Fruit fly (Drosophila melanogaster) whole organism, pupa: ENCODE measurements around the gene Rab3-GEF.
A peak's percentile ranks its signal among the peaks of the same experiment; 100 is the strongest.

Experiments used
- CG10348 ChIP-seq: fragments of 200-800 bp; sonication (Bioruptor generic); IDR thresholded peaks from 2 replicates; pipeline ENCODE4 v1.3.6; 2022; ENCODE audit warnings: missing biosample characterization, missing genetic modification characterization
- CG12605 ChIP-seq: fragments of 200-800 bp; sonication (Bioruptor generic); IDR thresholded peaks from 2 replicates; pipeline ENCODE4 v1.3.6; 2022; ENCODE audit warnings: missing biosample characterization, missing genetic modification characterization
- CG13204 ChIP-seq: fragments of 200-800 bp; sonication (Bioruptor generic); optimal IDR thresholded peaks from 2 replicates; lab custom pipeline; 2018; ENCODE audit warnings: missing biosample characterization, mild to moderate bottlenecking, missing genetic modification characterization, moderate library complexity
- CG14655 ChIP-seq: fragments of 200-800 bp; sonication (Bioruptor generic); optimal IDR thresholded peaks from 3 replicates; lab custom pipeline; 2017; ENCODE audit warnings: mild to moderate bottlenecking, missing biosample characterization, missing genetic modification reagents, missing genetic modification characterization
- CG15710 ChIP-seq: fragments of 200-800 bp; sonication (Bioruptor generic); optimal IDR thresholded peaks from 2 replicates; lab custom pipeline; 2018; ENCODE audit warnings: missing biosample characterization, mild to moderate bottlenecking, missing genetic modification characterization, moderate library complexity
- CG17806 ChIP-seq: fragments of 200-800 bp; sonication (Bioruptor generic); optimal IDR thresholded peaks from 2 replicates; lab custom pipeline; 2018; ENCODE audit warnings: missing biosample characterization, mild to moderate bottlenecking, missing genetic modification characterization, moderate library complexity
- CG32121 ChIP-seq: fragments of 200-800 bp; sonication (Bioruptor generic); IDR thresholded peaks from 2 replicates; pipeline ENCODE4 v1.3.6; 2022; ENCODE audit warnings: missing biosample characterization, missing genetic modification characterization
- CG34367 ChIP-seq: fragments of 200-800 bp; sonication (Bioruptor generic); optimal IDR thresholded peaks from 2 replicates; lab custom pipeline; 2018; ENCODE audit warnings: missing biosample characterization, mild to moderate bottlenecking, missing genetic modification characterization
- CG4496 ChIP-seq: fragments of 200-800 bp; sonication (Bioruptor generic); IDR thresholded peaks from 3 replicates; pipeline ENCODE4 v1.3.6; 2022; ENCODE audit warnings: missing biosample characterization, missing genetic modification characterization
- CG8159 ChIP-seq: fragments of 200-800 bp; sonication (Bioruptor generic); optimal IDR thresholded peaks from 3 replicates; lab custom pipeline; 2018; ENCODE audit warnings: missing biosample characterization, mild to moderate bottlenecking, missing genetic modification characterization, moderate library complexity
- CG8301 ChIP-seq: fragments of 200-800 bp; sonication (Bioruptor generic); optimal IDR thresholded peaks from 2 replicates; lab custom pipeline; 2018; ENCODE audit warnings: missing biosample characterization, mild to moderate bottlenecking, missing genetic modification characterization
- CG9948 ChIP-seq: fragments of 200-800 bp; sonication (Bioruptor generic); optimal IDR thresholded peaks from 2 replicates; lab custom pipeline; 2018; ENCODE audit warnings: missing biosample characterization, mild to moderate bottlenecking, missing genetic modification characterization, moderate library complexity
- D1 ChIP-seq: fragments of 200-800 bp; sonication (Bioruptor generic); optimal IDR thresholded peaks from 2 replicates; lab custom pipeline; 2018; ENCODE audit warnings: missing biosample characterization, mild to moderate bottlenecking, missing genetic modification characterization, moderate library complexity
- EcR ChIP-seq: fragments of 200-800 bp; sonication (Bioruptor generic); optimal IDR thresholded peaks from 3 replicates; lab custom pipeline; 2019; ENCODE audit warnings: missing biosample characterization, missing genetic modification characterization, mild to moderate bottlenecking, moderate library complexity, missing genetic modification reagents
- Ets98B ChIP-seq: fragments of 200-800 bp; sonication (Bioruptor generic); IDR thresholded peaks from 2 replicates; pipeline ENCODE4 v1.3.6; 2022; ENCODE audit warnings: missing biosample characterization, missing genetic modification characterization
- Pif1A ChIP-seq: fragments of 200-800 bp; sonication (Bioruptor generic); optimal IDR thresholded peaks from 3 replicates; lab custom pipeline; 2016; ENCODE audit warnings: missing biosample characterization, missing genetic modification characterization
- Pif1B ChIP-seq: fragments of 200-800 bp; sonication (Bioruptor generic); optimal IDR thresholded peaks from 3 replicates; lab custom pipeline; 2016; ENCODE audit warnings: missing biosample characterization, missing genetic modification characterization
- Snoo ChIP-seq: fragments of 200-800 bp; sonication (Bioruptor generic); optimal IDR thresholded peaks from 3 replicates; lab custom pipeline; 2017; ENCODE audit warnings: missing biosample characterization, mild to moderate bottlenecking, missing genetic modification characterization, inconsistent platforms
- fd96Ca ChIP-seq: fragments of 200-800 bp; sonication (Bioruptor generic); IDR thresholded peaks from 3 replicates; pipeline ENCODE4 v1.3.6; 2022; ENCODE audit warnings: missing biosample characterization, missing genetic modification characterization
- gl ChIP-seq: fragments of 200-800 bp; sonication (Bioruptor generic); optimal IDR thresholded peaks from 2 replicates; lab custom pipeline; 2018; ENCODE audit warnings: missing biosample characterization, mild to moderate bottlenecking, missing genetic modification characterization
- rn ChIP-seq: fragments of 200-800 bp; sonication (Bioruptor generic); IDR thresholded peaks from 2 replicates; pipeline ENCODE4 v1.3.6; 2022; ENCODE audit warnings: missing biosample characterization, missing genetic modification characterization

Rab3-GEF gene

DNA sequence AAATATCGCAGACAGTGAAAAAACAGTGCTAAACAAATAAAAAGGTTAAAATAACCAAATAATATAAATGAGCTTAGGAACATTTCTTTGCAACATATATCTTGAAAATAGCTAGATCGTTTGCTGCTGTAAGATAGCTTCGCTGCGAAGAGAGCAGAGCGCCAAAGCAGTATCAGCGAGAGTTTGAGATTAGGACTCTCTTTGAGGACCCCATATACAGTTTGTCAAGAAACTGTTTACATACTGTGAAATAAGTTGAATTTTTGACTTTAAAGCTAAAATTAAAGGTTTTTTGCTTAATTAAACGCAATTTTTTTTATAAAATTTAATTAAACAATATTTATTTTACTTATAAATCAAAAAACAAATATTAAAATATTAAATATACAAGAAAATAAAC, 12.9 kb upstream of the Rab3-GEF start:
- TF ChIP-seq CG8159 (tag; lab: Kevin White, UChicago) (no peak), fd96Ca (GFP tag; lab: Robert Waterston, UW) (no peak), Pif1B (no peak), Snoo (no peak), Ets98B (no peak), EcR (no peak), CG9948 (tag; lab: Kevin White, UChicago) (no peak)

DNA sequence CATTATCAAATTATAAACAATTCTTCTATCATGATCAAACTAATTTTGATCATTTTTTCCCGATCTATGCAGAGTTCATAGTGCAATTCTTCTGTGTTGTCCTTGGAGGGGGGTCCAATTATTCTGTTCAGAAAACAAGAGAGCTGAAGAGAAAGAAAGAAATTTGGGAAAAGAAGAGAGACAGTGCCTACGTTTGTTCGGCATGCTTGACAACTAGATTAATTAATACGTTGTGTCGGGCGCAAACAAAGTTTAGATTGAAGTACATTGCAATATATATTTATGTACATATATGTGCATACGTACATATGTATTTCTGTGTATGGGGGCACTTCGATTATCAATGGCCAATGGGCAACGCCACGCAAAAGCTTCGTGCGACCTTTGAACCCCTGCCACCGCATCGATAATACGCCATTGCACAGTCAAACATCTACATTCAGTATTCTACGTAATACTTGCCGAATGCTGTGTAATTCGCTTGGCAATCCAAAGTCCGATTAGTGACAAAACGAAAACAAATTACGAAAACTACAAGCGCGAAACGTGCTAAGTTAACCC, 11.8 kb upstream of the Rab3-GEF start:
- TF ChIP-seq CG15710 (tag; lab: Kevin White, UChicago) (no peak), CG8159 (tag; lab: Kevin White, UChicago) (no peak), Pif1B (no peak), CG32121 (GFP tag; lab: Robert Waterston, UW) (no peak), CG14655 (GFP tag; lab: Kevin White, UChicago) (no peak), CG17806 (tag; lab: Kevin White, UChicago) (no peak), CG10348 (GFP tag; lab: Robert Waterston, UW) (no peak), CG9948 (tag; lab: Kevin White, UChicago) (no peak), CG34367 (tag; lab: Kevin White, UChicago) (no peak), fd96Ca (GFP tag; lab: Robert Waterston, UW) (no peak), D1 (no peak), gl (tag; lab: Kevin White, UChicago) (peak; percentile 29), CG8301 (no peak), Ets98B (peak; percentile 26; the same call in 1 of the 2 replicates), CG13204 (GFP tag; lab: Kevin White, UChicago) (no peak), CG12605 (GFP tag; lab: Robert Waterston, UW) (peak; percentile 26; the same call in 1 of the 2 replicates), rn (GFP tag; lab: Robert Waterston, UW) (no peak), Snoo (no peak), EcR (no peak), Pif1A (no peak), CG4496 (no peak)
- TF ChIP-seq, all 21 proteins: peak for 3

DNA sequence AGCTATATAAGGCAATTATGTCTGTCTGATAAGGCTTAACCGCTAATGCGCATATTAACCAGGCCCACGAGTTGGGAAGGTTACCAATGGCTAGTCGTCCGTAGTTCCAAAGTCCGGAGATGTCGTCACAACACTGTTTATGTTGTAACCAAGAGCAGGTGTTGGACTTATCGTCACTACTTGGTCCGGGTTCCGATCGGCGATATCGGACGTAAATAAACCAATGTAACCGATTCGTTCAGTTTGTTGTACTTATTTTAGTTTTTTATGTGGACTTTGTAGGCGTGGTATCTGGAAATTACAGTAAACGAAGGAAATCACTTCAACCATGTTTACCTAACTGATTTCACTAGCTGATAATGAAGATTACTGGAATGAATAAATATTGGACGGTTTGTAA, 11.1 kb upstream of the Rab3-GEF start:
- TF ChIP-seq gl (tag; lab: Kevin White, UChicago) = peak; percentile 46
- peak; percentile 12; the same call in 1 of the 2 replicates for TF ChIP-seq CG12605 (GFP tag; lab: Robert Waterston, UW)
- no peak for TF ChIP-seq EcR
- TF ChIP-seq Pif1B = no peak
- TF ChIP-seq Snoo = no peak
- peak; percentile 11 for TF ChIP-seq CG8159 (tag; lab: Kevin White, UChicago)
- no peak for TF ChIP-seq CG17806 (tag; lab: Kevin White, UChicago)
- no peak for TF ChIP-seq CG13204 (GFP tag; lab: Kevin White, UChicago)
- no peak for TF ChIP-seq rn (GFP tag; lab: Robert Waterston, UW)
- TF ChIP-seq CG9948 (tag; lab: Kevin White, UChicago) = no peak
- no peak for TF ChIP-seq Pif1A

DNA sequence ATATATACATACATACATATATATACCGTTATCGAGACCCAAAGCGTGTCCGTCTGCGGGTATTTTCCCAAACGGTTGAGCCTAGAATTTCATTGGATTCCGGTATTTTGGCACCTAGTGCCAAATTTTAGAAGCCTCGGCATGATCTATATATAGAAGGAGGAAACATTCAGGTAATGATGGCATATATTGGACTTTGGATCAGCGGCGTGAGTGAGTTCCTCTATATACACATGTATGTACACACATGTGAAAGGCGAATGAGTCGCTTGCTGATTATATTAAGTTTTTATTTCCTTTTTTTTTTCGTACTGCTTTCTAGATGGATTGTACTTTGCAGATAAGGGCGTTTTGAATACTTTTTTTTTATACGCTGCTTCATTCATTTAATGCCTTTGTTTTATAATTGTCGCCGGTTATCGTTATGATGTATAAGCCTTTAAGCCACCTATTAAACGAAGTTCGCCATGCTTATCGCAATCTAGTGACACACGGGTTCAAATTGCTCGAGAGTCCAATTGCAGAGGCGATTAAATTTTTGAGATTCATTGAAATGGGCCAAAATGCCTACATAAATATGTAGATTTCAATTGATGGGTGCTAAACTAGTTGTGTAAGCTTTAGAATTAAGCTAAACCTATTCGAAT, 10.2 kb upstream of the Rab3-GEF start:
- TF ChIP-seq Pif1B = peak; percentile 40
- peak; percentile 57 for TF ChIP-seq gl (tag; lab: Kevin White, UChicago)
- TF ChIP-seq CG32121 (GFP tag; lab: Robert Waterston, UW) = no peak
- no peak for TF ChIP-seq CG8301
- TF ChIP-seq Pif1A = peak; percentile 18
- no peak for TF ChIP-seq rn (GFP tag; lab: Robert Waterston, UW)
- TF ChIP-seq Ets98B = 0 out of 2 replicates have a peak, but pooled peaks have one; percentile 9
- peak; percentile 31 for TF ChIP-seq Snoo
- no peak for TF ChIP-seq CG4496
- TF ChIP-seq CG10348 (GFP tag; lab: Robert Waterston, UW) = no peak
- TF ChIP-seq CG9948 (tag; lab: Kevin White, UChicago) = no peak
- no peak for TF ChIP-seq CG17806 (tag; lab: Kevin White, UChicago)
- peak; percentile 48 for TF ChIP-seq CG14655 (GFP tag; lab: Kevin White, UChicago)
- no peak for TF ChIP-seq CG15710 (tag; lab: Kevin White, UChicago)
- TF ChIP-seq CG13204 (GFP tag; lab: Kevin White, UChicago) = peak; percentile 51
- no peak for TF ChIP-seq CG8159 (tag; lab: Kevin White, UChicago)
- no peak for TF ChIP-seq CG12605 (GFP tag; lab: Robert Waterston, UW)
- TF ChIP-seq CG34367 (tag; lab: Kevin White, UChicago) = no peak
- TF ChIP-seq fd96Ca (GFP tag; lab: Robert Waterston, UW) = no peak
- TF ChIP-seq, all 21 proteins: peak for 7

dm6 chrX:15079945-15080344, 9.5 kb upstream of the Rab3-GEF start:
- TF ChIP-seq CG8301 = peak; percentile 14
- peak; percentile 62 for TF ChIP-seq CG12605 (GFP tag; lab: Robert Waterston, UW)
- TF ChIP-seq CG14655 (GFP tag; lab: Kevin White, UChicago) = no peak
- no peak for TF ChIP-seq EcR
- TF ChIP-seq CG9948 (tag; lab: Kevin White, UChicago) = no peak
- TF ChIP-seq CG8159 (tag; lab: Kevin White, UChicago) = no peak
- TF ChIP-seq CG34367 (tag; lab: Kevin White, UChicago) = peak; percentile 26
- peak; percentile 66 for TF ChIP-seq gl (tag; lab: Kevin White, UChicago)
- no peak for TF ChIP-seq CG10348 (GFP tag; lab: Robert Waterston, UW)
- peak; percentile 25 for TF ChIP-seq Pif1B
- peak; percentile 13 for TF ChIP-seq Pif1A
- no peak for TF ChIP-seq fd96Ca (GFP tag; lab: Robert Waterston, UW)
- peak; percentile 67 for TF ChIP-seq CG13204 (GFP tag; lab: Kevin White, UChicago)
- TF ChIP-seq CG15710 (tag; lab: Kevin White, UChicago) = peak; percentile 24
- TF ChIP-seq CG4496 = peak; percentile 50; the same call in 2 of the 3 replicates
- no peak for TF ChIP-seq D1
